Worm (Caenorhabditis elegans) whole organism, young adult: ENCODE measurements around the gene Y53G8AL.1.

ENCODE experiments used
- F39B2.1 ChIP-seq: fragments of 200-800 bp; sonication (Bioruptor generic); IDR thresholded peaks from 2 replicates; pipeline ENCODE4 v1.3.6; 2022; ENCODE audit warnings: missing genetic modification reagents, missing genetic modification characterization, missing compliant biosample characterization
- akir-1 ChIP-seq: fragments of 200-800 bp; sonication (Bioruptor generic); optimal IDR thresholded peaks from 2 replicates; lab custom pipeline; 2018; ENCODE audit warnings: mild to moderate bottlenecking, missing genetic modification characterization, moderate library complexity, missing compliant biosample characterization
- attf-3 ChIP-seq: fragments of 200-800 bp; sonication (Bioruptor generic); conservative IDR thresholded peaks from 2 replicates; pipeline ENCODE4 v1.3.6; 2022; ENCODE audit warnings: missing genetic modification reagents, missing genetic modification characterization, missing compliant biosample characterization
- bed-1 ChIP-seq: fragments of 200-800 bp; sonication (Bioruptor generic); IDR thresholded peaks from 2 replicates; pipeline ENCODE4 v1.3.6; 2022; ENCODE audit warnings: missing genetic modification reagents, missing genetic modification characterization, missing compliant biosample characterization
- dpl-1 ChIP-seq: fragments of 150-350 bp; optimal IDR thresholded peaks from 2 replicates; lab custom pipeline; 2014; ENCODE audit warnings: missing biosample characterization, missing genetic modification reagents, missing genetic modification characterization
- ets-4 ChIP-seq: fragments of 200-800 bp; sonication (Bioruptor generic); optimal IDR thresholded peaks from 2 replicates; lab custom pipeline; 2018; ENCODE audit warnings: mild to moderate bottlenecking, missing genetic modification characterization, missing compliant biosample characterization
- lin-35 ChIP-seq, 3 experiments: fragments of 150-350 bp in 2 of 3; sonication (generic microtip) in 1 of 3; optimal IDR thresholded peaks; 2 replicates each; lab custom pipeline; 2014 to 2018; ENCODE audit warnings: missing biosample characterization in 3 of 3, missing genetic modification characterization in 3 of 3, missing genetic modification reagents in 3 of 3
- nhr-120 ChIP-seq: fragments of 200-800 bp; sonication (Bioruptor generic); IDR thresholded peaks from 2 replicates; pipeline ENCODE4 v1.3.6; 2022; ENCODE audit warnings: missing genetic modification characterization, missing compliant biosample characterization
- snpc-4 ChIP-seq, 5 experiments: fragments of 150-350 bp in 1 of 5; sonication (generic microtip) in 4 of 5; optimal IDR thresholded peaks; 2 replicates each; lab custom pipeline; 2014 to 2018; ENCODE audit warnings: missing genetic modification characterization in 5 of 5, missing biosample characterization in 3 of 5, antibody characterized with exemption in 2 of 5, mild to moderate bottlenecking in 2 of 5, missing compliant biosample characterization in 2 of 5, missing genotype in 2 of 5, moderate library complexity in 2 of 5, missing genetic modification reagents in 1 of 5
- sptf-2 ChIP-seq: fragments of 200-800 bp; sonication (Bioruptor generic); optimal IDR thresholded peaks from 2 replicates; lab custom pipeline; 2018; ENCODE audit warnings: mild to moderate bottlenecking, missing genetic modification characterization, missing compliant biosample characterization
- unc-62 ChIP-seq: fragments of 150-350 bp; optimal IDR thresholded peaks from 2 replicates; lab custom pipeline; 2014; ENCODE audit warnings: missing biosample characterization, missing genetic modification reagents, missing genetic modification characterization
- ztf-28 ChIP-seq: fragments of 200-800 bp; sonication (Bioruptor generic); IDR thresholded peaks from 2 replicates; pipeline ENCODE4 v1.3.6; 2022; ENCODE audit warnings: missing genetic modification reagents, missing genetic modification characterization, missing compliant biosample characterization

ce11 chrIII:3241943-3242342 is 9.0 kb downstream of the Y53G8AL.1 start:
- TF ChIP-seq akir-1 (GFP tag; lab: Kevin White, UChicago) (no peak), dpl-1 (no peak), attf-3 (no peak), ets-4 (GFP tag; lab: Kevin White, UChicago) (no peak), unc-62 (no peak), bed-1 (GFP tag; lab: Robert Waterston, UW) (no peak), lin-35 (GFP tag; optimal IDR thresholded peaks at IDR 0.05; lab: Kevin White, UChicago) (no peak), F39B2.1 (GFP tag; lab: Robert Waterston, UW) (no peak), nhr-120 (GFP tag; lab: Robert Waterston, UW) (no peak), sptf-2 (GFP tag; lab: Kevin White, UChicago) (no peak), ztf-28 (GFP tag; lab: Robert Waterston, UW) (no peak), snpc-4 (GFP tag; optimal IDR thresholded peaks at IDR 0.05; lab: Kevin White, UChicago) (no peak), snpc-4 (tag; optimal IDR thresholded peaks at IDR 0.05; lab: Kevin White, UChicago) (no peak)
